Worm (Caenorhabditis elegans): ENCODE results near the gene srh-35.

DNA sequence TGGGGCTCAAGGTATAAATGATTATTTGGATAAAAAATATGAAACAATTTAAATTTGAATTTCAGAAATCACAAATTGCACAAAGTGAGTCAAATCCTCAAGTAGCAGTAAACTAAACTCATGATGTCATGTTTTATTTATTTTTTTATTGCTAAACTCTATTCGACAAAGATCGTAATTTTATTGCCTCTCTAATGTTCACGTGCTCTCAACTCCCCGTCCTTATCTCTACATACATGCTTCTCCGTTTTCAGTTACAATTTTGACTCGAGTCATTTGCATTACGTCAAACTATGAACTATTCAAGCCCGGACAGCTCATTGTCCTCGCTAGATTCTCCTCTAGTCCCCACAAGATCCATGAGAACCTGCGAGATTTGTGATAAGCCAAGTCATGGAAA lies 25.5 kb upstream of the srh-35 start, which contains the start of gene nhr-99:
- TF ChIP-seq W03F9.2 (tag; optimal IDR thresholded peaks at IDR 0.05) (no peak), dao-5 (tag; optimal IDR thresholded peaks at IDR 0.05) (no peak), him-1 (tag; optimal IDR thresholded peaks at IDR 0.05) (no peak)

Measured in whole organism, L4/young adult.